Worm (Caenorhabditis elegans) whole organism, young adult: ENCODE results near the gene K07C5.3.

Source experiments
- C17E4.6 ChIP-seq: fragments of 200-800 bp; sonication (Bioruptor generic); IDR thresholded peaks from 2 replicates; pipeline ENCODE4 v1.3.6; 2022; ENCODE audit warnings: missing genetic modification reagents, missing genetic modification characterization, missing compliant biosample characterization
- F37B4.10 ChIP-seq: fragments of 200-800 bp; sonication (Bioruptor generic); IDR thresholded peaks from 2 replicates; pipeline ENCODE4 v1.3.6; 2022; ENCODE audit warnings: missing genetic modification characterization, missing compliant biosample characterization
- F52B5.7 ChIP-seq: sonication (generic microtip); optimal IDR thresholded peaks from 2 replicates; lab custom pipeline; 2016; ENCODE audit warnings: mild to moderate bottlenecking, missing genetic modification characterization, missing compliant biosample characterization
- K11D2.4 ChIP-seq: fragments of 200-800 bp; sonication (Bioruptor generic); IDR thresholded peaks from 2 replicates; pipeline ENCODE4 v1.3.6; 2022; ENCODE audit warnings: missing genetic modification reagents, missing genetic modification characterization, missing compliant biosample characterization
- T07F8.4 ChIP-seq: sonication (generic microtip); optimal IDR thresholded peaks from 2 replicates; lab custom pipeline; 2016; ENCODE audit warnings: mild to moderate bottlenecking, missing genetic modification characterization, moderate library complexity, missing compliant biosample characterization
- akir-1 ChIP-seq: fragments of 200-800 bp; sonication (Bioruptor generic); optimal IDR thresholded peaks from 2 replicates; lab custom pipeline; 2018; ENCODE audit warnings: mild to moderate bottlenecking, missing genetic modification characterization, moderate library complexity, missing compliant biosample characterization
- ama-1 ChIP-seq, 3 experiments: fragments of 150-350 bp in 1 of 3; sonication (generic microtip) in 2 of 3; optimal IDR thresholded peaks; 2 replicates each; lab custom pipeline; 2014 to 2018; ENCODE audit warnings: missing biosample characterization in 2 of 3, missing genetic modification characterization in 2 of 3, missing genetic modification reagents in 2 of 3
- aptf-2 ChIP-seq: fragments of 200-800 bp; sonication (Bioruptor generic); conservative IDR thresholded peaks from 2 replicates; pipeline ENCODE4 v1.3.6; 2022; ENCODE audit warnings: missing genetic modification reagents, missing genetic modification characterization, missing compliant biosample characterization
- attf-3 ChIP-seq: fragments of 200-800 bp; sonication (Bioruptor generic); conservative IDR thresholded peaks from 2 replicates; pipeline ENCODE4 v1.3.6; 2022; ENCODE audit warnings: missing genetic modification reagents, missing genetic modification characterization, missing compliant biosample characterization
- bed-2 ChIP-seq: fragments of 200-800 bp; sonication (Bioruptor generic); IDR thresholded peaks from 2 replicates; pipeline ENCODE4 v1.3.6; 2022; ENCODE audit warnings: missing genetic modification reagents, missing genetic modification characterization, missing compliant biosample characterization
- ccch-3 ChIP-seq: fragments of 200-800 bp; sonication (Bioruptor generic); optimal IDR thresholded peaks from 2 replicates; lab custom pipeline; 2018; ENCODE audit warnings: mild to moderate bottlenecking, missing genetic modification characterization, missing compliant biosample characterization
- cebp-2 ChIP-seq: fragments of 200-800 bp; sonication (Bioruptor generic); IDR thresholded peaks from 2 replicates; pipeline ENCODE4 v1.3.6; 2022; ENCODE audit warnings: missing genetic modification characterization, missing compliant biosample characterization
- ceh-27 ChIP-seq: fragments of 200-800 bp; sonication (Bioruptor generic); optimal IDR thresholded peaks from 2 replicates; lab custom pipeline; 2018; ENCODE audit warnings: mild to moderate bottlenecking, missing genetic modification characterization, moderate library complexity, missing compliant biosample characterization
- ceh-58 ChIP-seq: fragments of 200-800 bp; sonication (Bioruptor generic); IDR thresholded peaks from 2 replicates; pipeline ENCODE4 v1.3.6; 2022; ENCODE audit warnings: missing genetic modification characterization, missing compliant biosample characterization
- ceh-79 ChIP-seq: sonication (generic microtip); optimal IDR thresholded peaks from 2 replicates; lab custom pipeline; 2017; ENCODE audit warnings: mild to moderate bottlenecking, missing genetic modification characterization, missing compliant biosample characterization
- dpff-1 ChIP-seq: sonication (generic microtip); optimal IDR thresholded peaks from 2 replicates; lab custom pipeline; 2017; ENCODE audit warnings: mild to moderate bottlenecking, missing genetic modification characterization, missing compliant biosample characterization
- efl-1 ChIP-seq: fragments of 150-350 bp; optimal IDR thresholded peaks from 2 replicates; lab custom pipeline; 2014; ENCODE audit warnings: missing biosample characterization, missing genetic modification reagents, missing genetic modification characterization
- egrh-3 ChIP-seq: fragments of 200-800 bp; sonication (Bioruptor generic); IDR thresholded peaks from 2 replicates; pipeline ENCODE4 v1.3.6; 2022; ENCODE audit warnings: missing genetic modification reagents, missing genetic modification characterization, missing compliant biosample characterization
- gei-17 ChIP-seq: fragments of 200-800 bp; sonication (Bioruptor generic); optimal IDR thresholded peaks from 2 replicates; lab custom pipeline; 2018; ENCODE audit warnings: mild to moderate bottlenecking, missing genetic modification characterization, missing compliant biosample characterization
- hlh-26 ChIP-seq: fragments of 200-800 bp; sonication (Bioruptor generic); conservative IDR thresholded peaks from 2 replicates; pipeline ENCODE4 v1.3.6; 2022; ENCODE audit warnings: missing genetic modification reagents, missing genetic modification characterization, missing compliant biosample characterization
- hmg-1.2 ChIP-seq: fragments of 200-800 bp; sonication (Bioruptor generic); IDR thresholded peaks from 2 replicates; pipeline ENCODE4 v1.3.6; 2022; ENCODE audit warnings: missing genetic modification reagents, missing genetic modification characterization, missing compliant biosample characterization
- hmg-20 ChIP-seq: fragments of 200-800 bp; sonication (Bioruptor generic); IDR thresholded peaks from 2 replicates; pipeline ENCODE4 v1.3.6; 2022; ENCODE audit warnings: missing genetic modification reagents, missing genetic modification characterization, missing compliant biosample characterization
- hrde-1 ChIP-seq: sonication (generic microtip); optimal IDR thresholded peaks from 2 replicates; lab custom pipeline; 2016; ENCODE audit warnings: missing genetic modification characterization, mild to moderate bottlenecking, missing compliant biosample characterization, moderate library complexity, missing genotype, missing genetic modification reagents, borderline replicate concordance
- hsf-1 ChIP-seq: fragments of 200-800 bp; sonication (Bioruptor generic); IDR thresholded peaks from 2 replicates; pipeline ENCODE4 v1.3.6; 2022; ENCODE audit warnings: missing genetic modification reagents, missing genetic modification characterization, missing compliant biosample characterization
- lag-1 ChIP-seq: fragments of 200-800 bp; sonication (Bioruptor generic); IDR thresholded peaks from 2 replicates; pipeline ENCODE4 v1.3.6; 2022; ENCODE audit warnings: missing genetic modification reagents, missing genetic modification characterization, missing compliant biosample characterization
- lir-1 ChIP-seq: fragments of 200-800 bp; sonication (Bioruptor generic); conservative IDR thresholded peaks from 2 replicates; pipeline ENCODE4 v1.3.6; 2022; ENCODE audit warnings: missing genetic modification reagents, missing genetic modification characterization, missing compliant biosample characterization
- lsl-1 ChIP-seq: fragments of 200-800 bp; sonication (Bioruptor generic); optimal IDR thresholded peaks from 2 replicates; lab custom pipeline; 2018; ENCODE audit warnings: mild to moderate bottlenecking, missing genetic modification characterization, moderate library complexity, missing compliant biosample characterization
- madf-6 ChIP-seq: fragments of 200-800 bp; sonication (Bioruptor generic); IDR thresholded peaks from 2 replicates; pipeline ENCODE4 v1.3.6; 2022; ENCODE audit warnings: missing genetic modification reagents, missing genetic modification characterization, missing compliant biosample characterization
- madf-8 ChIP-seq: fragments of 200-800 bp; sonication (Bioruptor generic); conservative IDR thresholded peaks from 2 replicates; pipeline ENCODE4 v1.3.6; 2022; ENCODE audit warnings: missing genetic modification reagents, missing genetic modification characterization, missing compliant biosample characterization
- mes-4 ChIP-seq: sonication (generic microtip); optimal IDR thresholded peaks from 2 replicates; lab custom pipeline; 2016; ENCODE audit warnings: missing genotype, missing genetic modification characterization, missing compliant biosample characterization
- nhr-179 ChIP-seq: sonication (generic microtip); optimal IDR thresholded peaks from 2 replicates; lab custom pipeline; 2016; ENCODE audit warnings: mild to moderate bottlenecking, missing genetic modification characterization, missing compliant biosample characterization
- nhr-27 ChIP-seq: fragments of 200-800 bp; sonication (Bioruptor generic); optimal IDR thresholded peaks from 2 replicates; lab custom pipeline; 2018; ENCODE audit warnings: mild to moderate bottlenecking, missing genetic modification characterization, moderate library complexity, missing compliant biosample characterization
- pbrm-1 ChIP-seq: fragments of 200-800 bp; sonication (Bioruptor generic); IDR thresholded peaks from 2 replicates; pipeline ENCODE4 v1.3.6; 2022; ENCODE audit warnings: missing genetic modification reagents, missing genetic modification characterization, missing compliant biosample characterization
- rec-8 ChIP-seq, 2 experiments: sonication (generic microtip); optimal IDR thresholded peaks; 2 replicates each; lab custom pipeline; 2016; ENCODE audit warnings: mild to moderate bottlenecking in 2 of 2, missing genetic modification characterization in 2 of 2, missing genetic modification reagents in 2 of 2, missing genotype in 2 of 2, missing biosample characterization in 1 of 2, missing compliant biosample characterization in 1 of 2, moderate library complexity in 1 of 2
- repo-1 ChIP-seq: sonication (generic microtip); optimal IDR thresholded peaks from 2 replicates; lab custom pipeline; 2017; ENCODE audit warnings: mild to moderate bottlenecking, missing genetic modification characterization, missing compliant biosample characterization
- rpc-1 ChIP-seq, 2 experiments: fragments of 150-350 bp in 1 of 2; sonication (generic microtip) in 1 of 2; optimal IDR thresholded peaks; 2 replicates each; lab custom pipeline; 2014 to 2018; ENCODE audit warnings: missing biosample characterization in 1 of 2, missing genetic modification characterization in 1 of 2, missing genetic modification reagents in 1 of 2, missing genotype in 1 of 2
- sptf-2 ChIP-seq: fragments of 200-800 bp; sonication (Bioruptor generic); optimal IDR thresholded peaks from 2 replicates; lab custom pipeline; 2018; ENCODE audit warnings: mild to moderate bottlenecking, missing genetic modification characterization, missing compliant biosample characterization
- unc-62 ChIP-seq: fragments of 150-350 bp; optimal IDR thresholded peaks from 2 replicates; lab custom pipeline; 2014; ENCODE audit warnings: missing biosample characterization, missing genetic modification reagents, missing genetic modification characterization
- ztf-28 ChIP-seq: fragments of 200-800 bp; sonication (Bioruptor generic); IDR thresholded peaks from 2 replicates; pipeline ENCODE4 v1.3.6; 2022; ENCODE audit warnings: missing genetic modification reagents, missing genetic modification characterization, missing compliant biosample characterization

The K07C5.3 gene

ce11 chrV:10320101-10320761, 22.6 kb upstream of the K07C5.3 start, which contains the start of the genes gna-1 and B0024.13 (continued):
- TF ChIP-seq hmg-20 (GFP tag; lab: Robert Waterston, UW) (0 out of 2 replicates have a peak, but pooled peaks have one; percentile 62), hsf-1 (GFP tag; lab: Robert Waterston, UW) (no peak), F52B5.7 (tag; lab: Kevin White, UChicago) (no peak), ceh-58 (no peak), ceh-27 (GFP tag; lab: Kevin White, UChicago) (peak; percentile 36), egrh-3 (GFP tag; lab: Robert Waterston, UW) (no peak), nhr-179 (no peak), C17E4.6 (GFP tag; lab: Robert Waterston, UW) (no peak), dpff-1 (tag; lab: Kevin White, UChicago) (no peak), repo-1 (no peak), T07F8.4 (no peak), efl-1 (no peak), ama-1 (optimal IDR thresholded peaks at IDR 0.05; lab: Kevin White, UChicago) (no peak), ama-1 (GFP tag; optimal IDR thresholded peaks at IDR 0.05; lab: Kevin White, UChicago) (no peak), lag-1 (no peak), sptf-2 (GFP tag; lab: Kevin White, UChicago) (no peak), rpc-1 (optimal IDR thresholded peaks at IDR 0.05; lab: Kevin White, UChicago) (no peak), rpc-1 (tag; optimal IDR thresholded peaks at IDR 0.05; lab: Kevin White, UChicago) (no peak), madf-8 (GFP tag; lab: Robert Waterston, UW) (peak; percentile 24; the same call in 1 of the 2 replicates), aptf-2 (GFP tag; lab: Robert Waterston, UW) (no peak), attf-3 (GFP tag; lab: Robert Waterston, UW) (no peak), hmg-1.2 (GFP tag; lab: Robert Waterston, UW) (0 out of 2 replicates have a peak, but pooled peaks have one; percentile 9), hrde-1 (tag; lab: Kevin White, UChicago) (no peak), akir-1 (GFP tag; lab: Kevin White, UChicago) (no peak), K11D2.4 (GFP tag; lab: Robert Waterston, UW) (0 out of 2 replicates have a peak, but pooled peaks have one; percentile 46), unc-62 (no peak), pbrm-1 (GFP tag; lab: Robert Waterston, UW) (0 out of 2 replicates have a peak, but pooled peaks have one; percentile 26), ceh-79 (tag; lab: Kevin White, UChicago) (no peak), F37B4.10 (GFP tag; lab: Robert Waterston, UW) (no peak), gei-17 (GFP tag; lab: Kevin White, UChicago) (no peak), lir-1 (GFP tag; lab: Robert Waterston, UW) (peak; percentile 56; the same call in 1 of the 2 replicates), nhr-27 (tag; lab: Kevin White, UChicago) (no peak), rec-8 (tag; optimal IDR thresholded peaks at IDR 0.05; lab: Kevin White, UChicago) (no peak)

DNA sequence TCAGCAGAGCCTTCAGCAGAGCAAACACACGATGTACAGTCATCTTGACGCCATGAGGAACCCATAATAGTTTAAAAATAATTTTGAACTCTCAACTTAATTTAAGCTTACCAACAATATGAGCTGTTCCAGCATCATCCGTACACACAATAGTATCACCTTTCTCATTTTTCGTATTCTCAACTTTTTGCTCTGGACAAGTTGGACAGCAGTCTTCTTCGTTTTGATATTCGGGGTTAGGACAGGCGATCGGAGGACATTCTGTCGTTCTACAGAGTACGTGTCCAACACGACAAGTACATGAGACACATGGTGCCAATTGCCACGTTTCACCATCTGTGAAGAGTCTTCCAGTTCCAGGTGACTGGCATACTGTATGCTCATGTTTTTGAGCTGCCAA, 19.3 kb upstream of the K07C5.3 start:
- TF ChIP-seq bed-2 (GFP tag; lab: Robert Waterston, UW) (no peak), ccch-3 (GFP tag; lab: Kevin White, UChicago) (no peak), cebp-2 (GFP tag; lab: Robert Waterston, UW) (no peak), ztf-28 (GFP tag; lab: Robert Waterston, UW) (no peak), nhr-179 (no peak), efl-1 (no peak), lsl-1 (GFP tag; lab: Kevin White, UChicago) (no peak), mes-4 (no peak), hlh-26 (GFP tag; lab: Robert Waterston, UW) (no peak), madf-6 (no peak), ceh-58 (no peak)
